Fruit fly (Drosophila melanogaster) whole organism, embryonic: ENCODE measurements around the gene CG17549.
A peak's percentile ranks its signal among the peaks of the same experiment; 100 is the strongest.

Experiments
- Aef1 ChIP-seq: fragments of 200-800 bp; sonication (Bioruptor generic); IDR thresholded peaks from 3 replicates; pipeline ENCODE4 v1.3.6; 2022; ENCODE audit warnings: missing biosample characterization, missing genetic modification characterization
- CG12104 ChIP-seq: fragments of 200-800 bp; sonication (Bioruptor generic); optimal IDR thresholded peaks from 3 replicates; lab custom pipeline; 2016; ENCODE audit warnings: missing biosample characterization, missing genetic modification characterization
- CG12769 ChIP-seq: fragments of 200-800 bp; sonication (Bioruptor generic); optimal IDR thresholded peaks from 2 replicates; lab custom pipeline; 2019; ENCODE audit warnings: missing biosample characterization, mild to moderate bottlenecking, missing genetic modification characterization, moderate library complexity
- CG14441 ChIP-seq: fragments of 200-800 bp; sonication (Bioruptor generic); IDR thresholded peaks from 2 replicates; pipeline ENCODE4 v1.3.6; 2022; ENCODE audit warnings: missing biosample characterization, missing genetic modification characterization
- CG14860 ChIP-seq: fragments of 200-800 bp; sonication (Bioruptor generic); IDR thresholded peaks from 3 replicates; pipeline ENCODE4 v1.3.6; 2022; ENCODE audit warnings: missing biosample characterization, missing genetic modification characterization; ENCODE audit not compliant: partially characterized antibody
- CG15011 ChIP-seq: fragments of 200-800 bp; sonication (Bioruptor generic); optimal IDR thresholded peaks from 3 replicates; lab custom pipeline; 2018; ENCODE audit warnings: missing biosample characterization, mild to moderate bottlenecking, missing genetic modification characterization
- CG17802 ChIP-seq: fragments of 200-800 bp; sonication (Bioruptor generic); optimal IDR thresholded peaks from 2 replicates; lab custom pipeline; 2018; ENCODE audit warnings: missing biosample characterization, mild to moderate bottlenecking, missing genetic modification characterization, moderate library complexity
- CG3065 ChIP-seq: fragments of 200-800 bp; sonication (Bioruptor generic); optimal IDR thresholded peaks from 2 replicates; lab custom pipeline; 2016; ENCODE audit warnings: missing biosample characterization, missing genetic modification characterization
- CG32532 ChIP-seq: fragments of 200-800 bp; sonication (Bioruptor generic); IDR thresholded peaks from 2 replicates; pipeline ENCODE4 v1.3.6; 2022; ENCODE audit warnings: missing biosample characterization, missing genetic modification characterization
- CG33557 ChIP-seq: fragments of 200-800 bp; sonication (Bioruptor generic); optimal IDR thresholded peaks from 2 replicates; lab custom pipeline; 2019; ENCODE audit warnings: missing biosample characterization, mild to moderate bottlenecking, missing genetic modification characterization, moderate library complexity
- CG4328 ChIP-seq: fragments of 200-800 bp; sonication (Bioruptor generic); optimal IDR thresholded peaks from 3 replicates; lab custom pipeline; 2017; ENCODE audit warnings: missing biosample characterization, missing genetic modification reagents, missing genetic modification characterization
- CG6689 ChIP-seq: fragments of 200-800 bp; sonication (Bioruptor generic); IDR thresholded peaks from 2 replicates; pipeline ENCODE4 v1.3.6; 2022; ENCODE audit warnings: missing biosample characterization, missing genetic modification characterization
- D19A ChIP-seq: fragments of 200-800 bp; optimal IDR thresholded peaks from 3 replicates; lab custom pipeline; 2019; ENCODE audit warnings: missing biosample characterization, mild to moderate bottlenecking, missing genetic modification characterization, moderate library complexity
- Deaf1 ChIP-seq: fragments of 200-800 bp; optimal IDR thresholded peaks from 3 replicates; lab custom pipeline; 2019; ENCODE audit warnings: missing biosample characterization, mild to moderate bottlenecking, missing genetic modification characterization, moderate library complexity
- ERR ChIP-seq: fragments of 200-800 bp; sonication (Bioruptor generic); optimal IDR thresholded peaks from 2 replicates; lab custom pipeline; 2016; ENCODE audit warnings: missing biosample characterization, missing genetic modification characterization
- GATAe ChIP-seq: fragments of 200-800 bp; sonication (Bioruptor generic); conservative IDR thresholded peaks from 2 replicates; pipeline ENCODE4 v1.3.6; 2022; ENCODE audit warnings: missing biosample characterization, missing genetic modification characterization
- H2.0 ChIP-seq: fragments of 200-800 bp; sonication (Bioruptor generic); IDR thresholded peaks from 2 replicates; pipeline ENCODE4 v1.3.6; 2022; ENCODE audit warnings: missing biosample characterization, missing genetic modification characterization
- HLH3B ChIP-seq: fragments of 200-800 bp; sonication (Bioruptor generic); IDR thresholded peaks from 2 replicates; pipeline ENCODE4 v1.3.6; 2022; ENCODE audit warnings: missing biosample characterization, missing genetic modification characterization
- Max ChIP-seq: fragments of 200-800 bp; sonication (Bioruptor generic); optimal IDR thresholded peaks from 2 replicates; lab custom pipeline; 2016; ENCODE audit warnings: missing biosample characterization, mild to moderate bottlenecking, missing genetic modification characterization
- Med ChIP-seq: fragments of 200-800 bp; sonication (Bioruptor generic); peaks from one replicate; lab custom pipeline; 2016; ENCODE audit warnings: missing biosample characterization, missing genetic modification characterization, mild to moderate bottlenecking, inconsistent platforms, moderate library complexity
- Meics ChIP-seq: fragments of 200-800 bp; sonication (Bioruptor generic); optimal IDR thresholded peaks from 2 replicates; lab custom pipeline; 2017; ENCODE audit warnings: missing biosample characterization, mild to moderate bottlenecking, missing genetic modification characterization
- NC2α ChIP-seq: fragments of 200-800 bp; sonication (Bioruptor generic); optimal IDR thresholded peaks from 2 replicates; lab custom pipeline; 2016; ENCODE audit warnings: missing biosample characterization, missing genetic modification characterization
- Ptx1 ChIP-seq: fragments of 200-800 bp; sonication (Bioruptor generic); IDR thresholded peaks from 2 replicates; pipeline ENCODE4 v1.3.6; 2022; ENCODE audit warnings: missing biosample characterization, missing genetic modification characterization
- Rfx ChIP-seq: fragments of 200-800 bp; sonication (Bioruptor generic); IDR thresholded peaks from 2 replicates; pipeline ENCODE4 v1.3.6; 2022; ENCODE audit warnings: missing biosample characterization, missing genetic modification characterization
- Xrp1 ChIP-seq: fragments of 200-800 bp; sonication (Bioruptor generic); IDR thresholded peaks from 2 replicates; pipeline ENCODE4 v1.3.6; 2022; ENCODE audit warnings: missing biosample characterization, missing genetic modification characterization
- abd-A ChIP-seq: fragments of 200-800 bp; sonication (Bioruptor generic); optimal IDR thresholded peaks from 3 replicates; lab custom pipeline; 2019; ENCODE audit warnings: missing biosample characterization, mild to moderate bottlenecking, missing genetic modification characterization, moderate library complexity
- al ChIP-seq: fragments of 200-800 bp; sonication (Bioruptor generic); IDR thresholded peaks from 2 replicates; pipeline ENCODE4 v1.3.6; 2022; ENCODE audit warnings: missing biosample characterization, missing genetic modification characterization
- amos ChIP-seq: fragments of 200-800 bp; sonication (Bioruptor generic); IDR thresholded peaks from 2 replicates; pipeline ENCODE4 v1.3.6; 2022; ENCODE audit warnings: missing biosample characterization, missing genetic modification characterization; ENCODE audit not compliant: partially characterized antibody
- ase ChIP-seq: fragments of 200-800 bp; sonication (Bioruptor generic); IDR thresholded peaks from 3 replicates; pipeline ENCODE4 v1.3.6; 2022; ENCODE audit warnings: missing biosample characterization, missing genetic modification characterization
- bcd ChIP-seq: fragments of 200-800 bp; sonication (Bioruptor generic); optimal IDR thresholded peaks from 2 replicates; lab custom pipeline; 2017; ENCODE audit warnings: missing biosample characterization, mild to moderate bottlenecking, missing genetic modification characterization
- chinmo ChIP-seq: fragments of 200-800 bp; sonication (Bioruptor generic); IDR thresholded peaks from 4 replicates; pipeline ENCODE4 v1.3.6; 2022; ENCODE audit warnings: missing biosample characterization, missing genetic modification characterization; ENCODE audit not compliant: partially characterized antibody
- crol ChIP-seq: fragments of 200-800 bp; sonication (Bioruptor generic); IDR thresholded peaks from 2 replicates; pipeline ENCODE4 v1.3.6; 2022; ENCODE audit warnings: missing biosample characterization, missing genetic modification characterization
- crp ChIP-seq, 2 experiments: fragments of 200-800 bp; sonication (Bioruptor generic); optimal IDR thresholded peaks; 2 replicates in 1 of 2; 3 replicates in 1 of 2; lab custom pipeline; 2017; ENCODE audit warnings: missing biosample characterization in 2 of 2, missing genetic modification characterization in 2 of 2, mild to moderate bottlenecking in 1 of 2, moderate library complexity in 1 of 2
- en ChIP-seq: fragments of 200-800 bp; sonication (Bioruptor generic); optimal IDR thresholded peaks from 2 replicates; lab custom pipeline; 2016; ENCODE audit warnings: missing biosample characterization, missing genetic modification characterization
- eyg ChIP-seq: fragments of 200-800 bp; sonication (Bioruptor generic); optimal IDR thresholded peaks from 3 replicates; lab custom pipeline; 2016; ENCODE audit warnings: missing biosample characterization, missing genetic modification characterization
- ind ChIP-seq: fragments of 200-800 bp; sonication (Bioruptor generic); optimal IDR thresholded peaks from 3 replicates; lab custom pipeline; 2016; ENCODE audit warnings: missing biosample characterization, missing genetic modification characterization
- knrl ChIP-seq: fragments of 200-800 bp; sonication (Bioruptor generic); IDR thresholded peaks from 3 replicates; pipeline ENCODE4 v1.3.6; 2022; ENCODE audit warnings: missing biosample characterization, missing genetic modification characterization; ENCODE audit not compliant: partially characterized antibody
- lab ChIP-seq: fragments of 200-800 bp; sonication (Bioruptor generic); optimal IDR thresholded peaks from 3 replicates; lab custom pipeline; 2017; ENCODE audit warnings: missing biosample characterization, missing genetic modification characterization, mild to moderate bottlenecking, moderate library complexity, missing genetic modification reagents
- odd ChIP-seq: fragments of 200-800 bp; sonication (Bioruptor generic); optimal IDR thresholded peaks from 2 replicates; lab custom pipeline; 2017; ENCODE audit warnings: missing biosample characterization, mild to moderate bottlenecking, missing genetic modification characterization
- onecut ChIP-seq: fragments of 200-800 bp; sonication (Bioruptor generic); IDR thresholded peaks from 2 replicates; pipeline ENCODE4 v1.3.6; 2022; ENCODE audit warnings: missing biosample characterization, missing genetic modification characterization
- pfk ChIP-seq: fragments of 200-800 bp; sonication (Bioruptor generic); optimal IDR thresholded peaks from 2 replicates; lab custom pipeline; 2018; ENCODE audit warnings: missing biosample characterization, mild to moderate bottlenecking, missing genetic modification characterization, moderate library complexity
- prd ChIP-seq, 3 experiments: fragments of >200 bp in 2 of 3; fragments of 200-800 bp in 1 of 3; sonication (Bioruptor generic) in 1 of 3; optimal IDR thresholded peaks in 2 of 3; IDR thresholded peaks in 1 of 3; 2 replicates in 2 of 3; 3 replicates in 1 of 3; pipeline versions ENCODE4 v1.3.6 to Lab custom; 2017 to 2022; ENCODE audit warnings: missing biosample characterization in 1 of 3, missing genetic modification characterization in 1 of 3
- row ChIP-seq: fragments of 200-800 bp; sonication (Bioruptor generic); IDR thresholded peaks from 3 replicates; pipeline ENCODE4 v1.3.6; 2022; ENCODE audit warnings: missing biosample characterization, missing genetic modification characterization
- seq ChIP-seq: fragments of 200-800 bp; sonication (Bioruptor generic); IDR thresholded peaks from 2 replicates; pipeline ENCODE4 v1.3.6; 2022; ENCODE audit warnings: missing biosample characterization, missing genetic modification characterization
- slbo ChIP-seq: fragments of 200-800 bp; sonication (Bioruptor generic); IDR thresholded peaks from 2 replicates; pipeline ENCODE4 v1.3.6; 2022; ENCODE audit warnings: missing biosample characterization, missing genetic modification characterization
- sqz ChIP-seq: fragments of 200-800 bp; sonication (Bioruptor generic); optimal IDR thresholded peaks from 3 replicates; lab custom pipeline; 2018; ENCODE audit warnings: missing biosample characterization, mild to moderate bottlenecking, missing genetic modification characterization
- ttk ChIP-seq: fragments of 200-800 bp; sonication (Bioruptor generic); IDR thresholded peaks from 2 replicates; pipeline ENCODE4 v2.1.2; 2022; ENCODE audit warnings: missing biosample characterization, missing genetic modification characterization
- vfl ChIP-seq: fragments of 200-800 bp; sonication (Bioruptor generic); optimal IDR thresholded peaks from 2 replicates; lab custom pipeline; 2016; ENCODE audit warnings: missing biosample characterization, missing genetic modification characterization
- vnd ChIP-seq: fragments of 200-800 bp; sonication (Bioruptor generic); IDR thresholded peaks from 3 replicates; pipeline ENCODE4 v1.3.6; 2022; ENCODE audit warnings: missing biosample characterization, missing genetic modification characterization; ENCODE audit not compliant: partially characterized antibody

CG17549 gene

DNA sequence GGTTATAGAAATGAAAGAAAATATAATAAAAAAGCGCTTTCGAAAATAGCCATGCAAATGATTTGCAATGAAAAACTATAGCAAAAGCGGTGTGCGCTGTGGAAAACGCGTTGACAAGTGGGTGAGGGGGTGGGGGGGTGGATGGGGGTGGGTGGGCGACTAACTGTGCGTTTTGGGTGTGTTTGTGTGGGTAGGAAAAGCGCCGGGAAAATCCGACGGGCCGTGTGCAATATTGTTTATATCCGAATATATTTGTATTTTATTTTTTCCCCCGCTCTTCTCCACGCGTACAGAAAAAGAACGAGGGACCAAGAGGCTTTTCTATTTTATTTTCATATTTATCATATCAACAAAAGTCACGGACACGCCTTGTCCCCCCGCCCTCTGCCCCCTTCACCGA lies 16.5 kb upstream of the CG17549 start (continued):
- no peak for TF ChIP-seq vfl (GFP tag; lab: Kevin White, UChicago)
- TF ChIP-seq H2.0: no peak
- no peak for TF ChIP-seq amos
- TF ChIP-seq CG17802 (tag; lab: Kevin White, UChicago): no peak
- TF ChIP-seq crol (GFP tag; lab: Robert Waterston, UW): peak; percentile 66
- no peak for TF ChIP-seq D19A (tag; lab: Kevin White, UChicago)
- TF ChIP-seq CG32532 (GFP tag; lab: Robert Waterston, UW): no peak
- TF ChIP-seq CG4328: peak; percentile 12
- no peak for TF ChIP-seq sqz (GFP tag; lab: Kevin White, UChicago)
- no peak for TF ChIP-seq onecut
- TF ChIP-seq CG14860: no peak
- no peak for TF ChIP-seq crp (GFP tag; optimal IDR thresholded peaks at IDR 0.05; lab: Kevin White, UChicago)
- TF ChIP-seq ind (GFP tag; lab: Kevin White, UChicago): no peak
- 0 out of 3 replicates have a peak, but pooled peaks have one; percentile 19 for TF ChIP-seq knrl (GFP tag; lab: Robert Waterston, UW)
- no peak for TF ChIP-seq CG33557 (GFP tag; lab: Kevin White, UChicago)
- no peak for TF ChIP-seq GATAe (GFP tag; lab: Robert Waterston, UW)
- TF ChIP-seq seq (GFP tag; lab: Robert Waterston, UW): 0 out of 2 replicates have a peak, but pooled peaks have one; percentile 7
- no peak for TF ChIP-seq ERR (GFP tag; lab: Kevin White, UChicago)
- no peak for TF ChIP-seq CG15011 (GFP tag; lab: Kevin White, UChicago)
- TF ChIP-seq en: no peak
- TF ChIP-seq abd-A (tag; lab: Kevin White, UChicago): peak; percentile 37

DNA sequence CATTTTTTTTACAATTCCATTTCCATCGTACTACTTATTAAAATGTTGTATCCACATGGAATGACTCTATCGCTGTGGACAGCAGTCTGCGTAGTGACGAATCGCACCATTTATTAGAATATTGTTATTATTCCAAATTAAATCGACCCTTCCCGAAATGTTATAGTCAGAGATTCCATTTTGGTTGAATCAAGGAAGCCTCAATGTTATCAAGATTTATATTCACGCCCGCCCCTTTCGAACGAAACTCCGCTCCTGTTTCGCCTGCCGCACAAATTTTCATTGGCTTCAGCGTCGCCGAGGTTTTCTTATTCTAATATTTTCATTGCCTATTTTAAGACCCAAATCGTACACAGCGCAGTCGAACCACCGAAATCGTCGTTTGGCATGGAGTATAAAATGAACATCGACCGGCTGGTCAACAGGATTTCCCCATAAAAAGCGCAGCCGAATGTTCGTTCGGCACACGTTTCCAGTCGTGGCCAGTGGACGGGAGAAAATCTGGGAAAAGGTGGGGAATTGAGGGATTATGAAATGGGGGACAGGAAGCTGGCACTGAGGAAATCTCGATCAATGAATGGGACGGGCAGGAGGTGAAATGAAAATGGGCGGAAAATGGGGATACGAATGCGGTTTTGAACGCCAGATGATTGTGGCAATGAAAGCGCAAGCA lies 15.9 kb upstream of the CG17549 start:
- TF ChIP-seq lab (GFP tag; lab: Kevin White, UChicago) (no peak), al (GFP tag; lab: Robert Waterston, UW) (peak; percentile 7; the same call in 1 of the 2 replicates), ttk (no peak), pfk (GFP tag; lab: Kevin White, UChicago) (no peak), eyg (GFP tag; lab: Kevin White, UChicago) (no peak), prd (optimal IDR thresholded peaks at IDR 0.05; lab: Kevin White, UChicago) (no peak), prd (GFP tag; IDR thresholded peaks at IDR 0.05; lab: Robert Waterston, UW) (peak; percentile 60), slbo (GFP tag; lab: Robert Waterston, UW) (peak; percentile 52; the same call in 1 of the 2 replicates), odd (GFP tag; lab: Kevin White, UChicago) (no peak), Meics (GFP tag; lab: Kevin White, UChicago) (peak; percentile 14), CG32532 (GFP tag; lab: Robert Waterston, UW) (peak; percentile 40), Ptx1 (peak; percentile 32; the same call in 1 of the 2 replicates), NC2α (GFP tag; lab: Kevin White, UChicago) (no peak), HLH3B (0 out of 2 replicates have a peak, but pooled peaks have one; percentile 9), CG3065 (no peak), row (GFP tag; lab: Robert Waterston, UW) (peak; percentile 39; the same call in 2 of the 3 replicates), CG12769 (tag; lab: Kevin White, UChicago) (peak; percentile 84), Med (GFP tag; lab: Kevin White, UChicago) (peak; percentile 37), chinmo (GFP tag; lab: Robert Waterston, UW) (0 out of 4 replicates have a peak, but pooled peaks have one; percentile 29), CG14441 (GFP tag; lab: Robert Waterston, UW) (peak; percentile 24; the same call in 1 of the 2 replicates), bcd (no peak), Xrp1 (no peak), Rfx (GFP tag; lab: Robert Waterston, UW) (0 out of 2 replicates have a peak, but pooled peaks have one; percentile 29), Max (no peak), CG12104 (no peak), CG6689 (GFP tag; lab: Robert Waterston, UW) (peak; percentile 16; the same call in 1 of the 2 replicates), Deaf1 (tag; lab: Kevin White, UChicago) (peak; percentile 54), Aef1 (GFP tag; lab: Robert Waterston, UW) (0 out of 3 replicates have a peak, but pooled peaks have one; percentile 17), ase (no peak), vnd (GFP tag; lab: Robert Waterston, UW) (no peak)
